Fruit fly (Drosophila melanogaster): Measurements from ENCODE around the gene Arr2.

Gene Arr2

dm6 chr3L:8669087-8669486, 20.4 kb upstream of the Arr2 start (continued):
- TF ChIP-seq CG12071 (GFP tag; optimal IDR thresholded peaks at IDR 0.05): no peak
- TF ChIP-seq jumu (GFP tag; optimal IDR thresholded peaks at IDR 0.05): no peak
- TF ChIP-seq ssp (GFP tag; IDR thresholded peaks at IDR 0.05): no peak
- TF ChIP-seq CG17328 (GFP tag; IDR thresholded peaks at IDR 0.05): no peak

- TF ChIP-seq Neu2 (GFP tag; optimal IDR thresholded peaks at IDR 0.05; ENCODE audit: borderline replicate concordance): no peak
- TF ChIP-seq CG3163 (GFP tag; optimal IDR thresholded peaks at IDR 0.05): no peak
- TF ChIP-seq CkIIα-i1 (GFP tag; IDR thresholded peaks at IDR 0.05): no peak
- peak; percentile 84 for TF ChIP-seq nom (GFP tag; optimal IDR thresholded peaks at IDR 0.05)
- TF ChIP-seq MTF-1 (GFP tag; optimal IDR thresholded peaks at IDR 0.05; ENCODE audit: borderline replicate concordance): no peak
- no peak for TF ChIP-seq CG17328 (GFP tag; IDR thresholded peaks at IDR 0.05)
- TF ChIP-seq CG10959 (GFP tag; IDR thresholded peaks at IDR 0.05): no peak
- TF ChIP-seq gcm2 (GFP tag; optimal IDR thresholded peaks at IDR 0.05): no peak
- TF ChIP-seq Hr51 (GFP tag; optimal IDR thresholded peaks at IDR 0.05): peak in 1 of 2 experiments; percentile 46
- TF ChIP-seq CG14860 (GFP tag; IDR thresholded peaks at IDR 0.05; ENCODE audit: partially characterized antibody): no peak
- no peak for TF ChIP-seq Usf (GFP tag; optimal IDR thresholded peaks at IDR 0.05)
- no peak for TF ChIP-seq btn (GFP tag; optimal IDR thresholded peaks at IDR 0.05)
- no peak for TF ChIP-seq gfzf (GFP tag; optimal IDR thresholded peaks at IDR 0.05)
- TF ChIP-seq esg (GFP tag; conservative IDR thresholded peaks at IDR 0.05): peak; percentile 44; the same call in 1 of the 2 replicates
- TF ChIP-seq schlank (tag; optimal IDR thresholded peaks at IDR 0.05): no peak
- no peak for TF ChIP-seq lov (optimal IDR thresholded peaks at IDR 0.05)
- no peak for TF ChIP-seq lov (GFP tag; IDR thresholded peaks at IDR 0.05)
- TF ChIP-seq CG30403 (GFP tag; optimal IDR thresholded peaks at IDR 0.05): peak; percentile 10
- no peak for TF ChIP-seq CG7987 (GFP tag; optimal IDR thresholded peaks at IDR 0.05)
- TF ChIP-seq Ets97D (GFP tag; optimal IDR thresholded peaks at IDR 0.05): no peak
- peak; percentile 52 for TF ChIP-seq nmo (GFP tag; optimal IDR thresholded peaks at IDR 0.05)
- TF ChIP-seq usp (GFP tag; optimal IDR thresholded peaks at IDR 0.05): no peak
- no peak for TF ChIP-seq CG4282 (GFP tag; optimal IDR thresholded peaks at IDR 0.05)
- TF ChIP-seq cwo (GFP tag; optimal IDR thresholded peaks at IDR 0.05): no peak
- no peak for TF ChIP-seq HmgZ (tag; optimal IDR thresholded peaks at IDR 0.05)
- TF ChIP-seq dpn (GFP tag; optimal IDR thresholded peaks at IDR 0.05): no peak
- no peak for TF ChIP-seq CG11093 (GFP tag; IDR thresholded peaks at IDR 0.05)
- peak; percentile 38 for TF ChIP-seq CG15696 (tag; optimal IDR thresholded peaks at IDR 0.05)
- TF ChIP-seq inv (GFP tag; IDR thresholded peaks at IDR 0.05; ENCODE audit: partially characterized antibody): no peak
- no peak for TF ChIP-seq NC2α (GFP tag; optimal IDR thresholded peaks at IDR 0.05)
- no peak for TF ChIP-seq fd102C (GFP tag; optimal IDR thresholded peaks at IDR 0.05)
- TF ChIP-seq psq (GFP tag; optimal IDR thresholded peaks at IDR 0.05): no peak
- TF ChIP-seq CG4730 (GFP tag; IDR thresholded peaks at IDR 0.05): 0 out of 2 replicates have a peak, but pooled peaks have one; percentile 17
- no peak for TF ChIP-seq fru (optimal IDR thresholded peaks at IDR 0.05)
- no peak for TF ChIP-seq Lhr (GFP tag; optimal IDR thresholded peaks at IDR 0.05)
- TF ChIP-seq ap (GFP tag; IDR thresholded peaks at IDR 0.05): 0 out of 2 replicates have a peak, but pooled peaks have one; percentile 6
- no peak for TF ChIP-seq sens (GFP tag)
- no peak for TF ChIP-seq CG4360 (GFP tag; IDR thresholded peaks at IDR 0.05)
- peak; percentile 47 for TF ChIP-seq CG6689 (GFP tag; IDR thresholded peaks at IDR 0.05)
- no peak for TF ChIP-seq al (GFP tag; IDR thresholded peaks at IDR 0.05)
- no peak for TF ChIP-seq pros (GFP tag; optimal IDR thresholded peaks at IDR 0.05)
- TF ChIP-seq CG17186 (GFP tag; optimal IDR thresholded peaks at IDR 0.05): no peak
- no peak for TF ChIP-seq CG2889 (GFP tag; IDR thresholded peaks at IDR 0.05)
- TF ChIP-seq dmrt99B (tag; optimal IDR thresholded peaks at IDR 0.05): peak; percentile 61
- TF ChIP-seq Dp (GFP tag; optimal IDR thresholded peaks at IDR 0.05): no peak
These were observed 19.3 kb upstream of the Arr2 start for dm6 chr3L:8667809-8668593.

All from whole organism, embryonic.